Worm (Caenorhabditis elegans): ENCODE data around the gene F57G12.2.

DNA sequence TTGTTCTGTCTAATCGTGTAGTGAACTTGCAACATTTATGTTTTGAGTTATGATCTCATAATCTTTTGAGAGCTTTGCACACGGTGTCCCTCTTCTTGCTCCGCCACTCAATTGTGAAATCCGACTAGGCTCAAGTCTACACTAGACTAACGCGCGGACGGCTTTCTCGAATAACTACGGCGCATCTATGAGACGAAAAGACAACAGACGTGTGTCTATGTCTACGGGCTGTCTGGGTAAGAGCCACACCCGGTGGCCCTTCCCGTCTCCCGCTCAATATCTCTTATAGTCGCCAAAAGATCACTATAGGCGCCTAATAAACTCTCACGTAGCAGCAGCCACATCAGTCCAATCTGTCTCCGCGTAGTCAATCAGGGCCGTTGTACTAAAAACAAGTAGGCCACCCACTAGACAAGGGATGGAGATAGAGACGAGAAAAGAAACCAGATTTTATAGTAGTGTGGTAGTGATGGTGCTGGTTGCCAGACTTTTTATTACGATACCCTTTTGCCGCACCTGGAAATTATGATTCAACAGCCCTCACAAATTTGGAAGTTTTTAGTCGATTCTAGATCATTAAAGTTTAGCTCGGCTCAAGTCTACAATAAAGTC lies 15.9 kb upstream of the F57G12.2 start:
- no peak for TF ChIP-seq jun-1 (tag; optimal IDR thresholded peaks at IDR 0.05)
- no peak for TF ChIP-seq nhr-237 (tag; optimal IDR thresholded peaks at IDR 0.05)
- no peak for TF ChIP-seq ceh-16 (tag; optimal IDR thresholded peaks at IDR 0.05)
- TF ChIP-seq pha-4 (tag; optimal IDR thresholded peaks at IDR 0.05): no peak
- TF ChIP-seq nhr-12 (tag; optimal IDR thresholded peaks at IDR 0.05): no peak
- no peak for TF ChIP-seq lin-39 (tag; optimal IDR thresholded peaks at IDR 0.05)
- TF ChIP-seq elt-3 (tag; optimal IDR thresholded peaks at IDR 0.05): no peak
- TF ChIP-seq pqm-1 (tag; optimal IDR thresholded peaks at IDR 0.05): no peak

Data from whole organism, L3 larva.